Worm (Caenorhabditis elegans): ENCODE measurements around the gene osm-7.

osm-7 gene

ce11 chrIII:13626692-13627091 is 50.7 kb downstream of the osm-7 start, which contains the start of gene T12D8.5:
TSS of gene T12D8.5 (minus strand) at chrIII:13626786.
- TF ChIP-seq madf-10 (tag; optimal IDR thresholded peaks at IDR 0.05), result no peak
- TF ChIP-seq D2030.7 (GFP tag; IDR thresholded peaks at IDR 0.05), result no peak
- no peak for TF ChIP-seq hlh-12 (tag; optimal IDR thresholded peaks at IDR 0.05)
- TF ChIP-seq tbp1 (GFP tag; optimal IDR thresholded peaks at IDR 0.05), result no peak
- TF ChIP-seq nhr-80 (tag; optimal IDR thresholded peaks at IDR 0.05), result peak; percentile 39
